Worm (Caenorhabditis elegans) whole organism, midembryonic: ENCODE measurements around the gene nspe-6.

Experiments
- T22C8.4 ChIP-seq: fragments of 200-800 bp; sonication (Bioruptor generic); IDR thresholded peaks from 2 replicates; pipeline ENCODE4 v1.3.6; 2022; ENCODE audit warnings: missing genetic modification characterization, missing compliant biosample characterization
- cog-1 ChIP-seq: sonication (generic microtip); optimal IDR thresholded peaks from 2 replicates; lab custom pipeline; 2016; ENCODE audit warnings: missing genetic modification characterization, missing compliant biosample characterization
- flt-1 ChIP-seq: fragments of 200-800 bp; sonication (Bioruptor generic); IDR thresholded peaks from 2 replicates; pipeline ENCODE4 v1.3.6; 2022; ENCODE audit warnings: missing genetic modification characterization, missing compliant biosample characterization
- klf-2 ChIP-seq: fragments of 200-800 bp; sonication (Bioruptor generic); conservative IDR thresholded peaks from 2 replicates; pipeline ENCODE4 v1.3.6; 2022; ENCODE audit warnings: missing genetic modification reagents, missing genetic modification characterization, missing compliant biosample characterization
- med-1 ChIP-seq: sonication (generic microtip); optimal IDR thresholded peaks from 2 replicates; lab custom pipeline; 2017; ENCODE audit warnings: missing genetic modification characterization, mild to moderate bottlenecking, missing compliant biosample characterization, antibody characterized with exemption, missing genetic modification reagents; ENCODE audit not compliant: insufficient read depth
- ref-1 ChIP-seq: fragments of 200-800 bp; sonication (Bioruptor generic); conservative IDR thresholded peaks from 2 replicates; pipeline ENCODE4 v1.3.6; 2022; ENCODE audit warnings: missing genetic modification reagents, missing genetic modification characterization, missing compliant biosample characterization
- tab-1 ChIP-seq: fragments of 200-800 bp; sonication (Bioruptor generic); IDR thresholded peaks from 2 replicates; pipeline ENCODE4 v1.3.6; 2022; ENCODE audit warnings: missing genetic modification characterization, missing compliant biosample characterization
- ztf-29 ChIP-seq: fragments of 200-800 bp; sonication (Bioruptor generic); IDR thresholded peaks from 2 replicates; pipeline ENCODE4 v1.3.6; 2022; ENCODE audit warnings: missing genetic modification reagents, missing genetic modification characterization, missing compliant biosample characterization

DNA sequence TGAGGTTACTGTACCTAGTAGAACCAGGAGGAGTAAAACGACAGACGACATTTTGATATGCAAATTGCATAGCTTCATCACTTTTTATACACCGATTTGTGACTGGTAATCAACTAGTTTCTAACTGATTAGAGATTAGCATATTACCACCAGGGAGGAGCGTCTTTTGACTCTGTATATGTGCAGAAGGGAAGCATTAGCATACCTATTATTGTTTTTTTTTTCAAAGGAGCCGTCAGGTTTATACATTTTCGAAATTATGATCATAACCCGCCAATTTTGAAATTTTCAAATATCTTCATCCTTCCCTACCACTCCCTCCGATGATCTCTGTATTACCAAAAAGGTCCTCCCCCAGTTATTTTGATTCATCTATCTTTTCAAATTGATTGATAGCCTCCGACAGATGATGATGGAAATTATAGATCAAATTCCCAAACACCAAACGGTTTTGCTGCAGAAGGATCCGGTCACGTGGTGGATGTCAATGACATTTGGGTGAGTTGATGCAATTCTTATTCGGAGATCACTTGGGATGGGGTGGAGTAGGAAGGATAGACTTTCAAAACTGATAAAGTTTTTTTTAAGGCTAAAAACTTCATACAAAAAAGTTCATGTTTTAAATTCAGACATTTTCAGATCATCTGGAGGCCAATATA, 6.1 kb upstream of the nspe-6 start, which contains the start of gene nspe-8:
- no peak for TF ChIP-seq ref-1
- no peak for TF ChIP-seq ztf-29 (GFP tag; lab: Robert Waterston, UW)
- no peak for TF ChIP-seq flt-1 (GFP tag; lab: Robert Waterston, UW)
- no peak for TF ChIP-seq T22C8.4
- no peak for TF ChIP-seq med-1
- no peak for TF ChIP-seq tab-1 (GFP tag; lab: Robert Waterston, UW)
- TF ChIP-seq cog-1, result no peak
- no peak for TF ChIP-seq klf-2 (GFP tag; lab: Robert Waterston, UW)
